Worm (Caenorhabditis elegans) whole organism, L1 larva: ENCODE results near the gene del-2.
A peak's percentile ranks its signal among the peaks of the same experiment; 100 is the strongest.

ENCODE experiments used
- C34B4.2 ChIP-seq: sonication (generic microtip); optimal IDR thresholded peaks from 2 replicates; lab custom pipeline; 2017; ENCODE audit warnings: mild to moderate bottlenecking, missing genetic modification characterization, missing compliant biosample characterization
- F16B12.6 ChIP-seq: fragments of 150-350 bp; optimal IDR thresholded peaks from 2 replicates; lab custom pipeline; 2014; ENCODE audit warnings: missing biosample characterization, missing genetic modification characterization
- Y116A8C.19 ChIP-seq: sonication (generic microtip); optimal IDR thresholded peaks from 2 replicates; lab custom pipeline; 2016; ENCODE audit warnings: missing compliant biosample characterization, missing genetic modification characterization, borderline replicate concordance
- aha-1 ChIP-seq: fragments of 150-350 bp; optimal IDR thresholded peaks from 2 replicates; lab custom pipeline; 2014; ENCODE audit warnings: missing biosample characterization, missing genetic modification characterization
- alr-1 ChIP-seq: fragments of 200-800 bp; sonication (Bioruptor generic); optimal IDR thresholded peaks from 2 replicates; lab custom pipeline; 2018; ENCODE audit warnings: borderline replicate concordance, mild to moderate bottlenecking, missing genetic modification characterization, missing compliant biosample characterization
- aly-2 ChIP-seq: fragments of 150-350 bp; optimal IDR thresholded peaks from 2 replicates; lab custom pipeline; 2014; ENCODE audit warnings: missing biosample characterization, missing genetic modification characterization
- ceh-8 ChIP-seq: fragments of 200-800 bp; sonication (Bioruptor generic); optimal IDR thresholded peaks from 2 replicates; lab custom pipeline; 2018; ENCODE audit warnings: mild to moderate bottlenecking, missing genetic modification characterization, moderate library complexity, missing compliant biosample characterization
- dsc-1 ChIP-seq: sonication (generic microtip); optimal IDR thresholded peaks from 2 replicates; lab custom pipeline; 2016; ENCODE audit warnings: mild to moderate bottlenecking, missing genetic modification characterization, missing compliant biosample characterization
- efl-1 ChIP-seq, 4 experiments: fragments of 150-350 bp; optimal IDR thresholded peaks in 3 of 4; peaks in 1 of 4; 1 replicate in 1 of 4; 2 replicates in 3 of 4; lab custom pipeline; 2014; ENCODE audit warnings: missing biosample characterization in 2 of 4, missing genetic modification characterization in 2 of 4, missing genetic modification reagents in 2 of 4
- egl-27 ChIP-seq, 2 experiments: fragments of 150-350 bp in 1 of 2; sonication (generic microtip); optimal IDR thresholded peaks; 3 replicates each; lab custom pipeline; 2017 to 2018; ENCODE audit warnings: missing biosample characterization in 2 of 2, missing genetic modification characterization in 2 of 2, missing genetic modification reagents in 2 of 2
- elt-2 ChIP-seq: sonication (generic microtip); optimal IDR thresholded peaks from 2 replicates; lab custom pipeline; 2016; ENCODE audit warnings: missing genetic modification characterization, mild to moderate bottlenecking, inconsistent platforms, missing compliant biosample characterization, missing genetic modification reagents
- ets-5 ChIP-seq: fragments of 200-800 bp; sonication (Bioruptor generic); IDR thresholded peaks from 2 replicates; pipeline ENCODE4 v1.3.6; 2022; ENCODE audit warnings: missing genetic modification characterization, missing compliant biosample characterization
- fkh-10 ChIP-seq: sonication (generic microtip); optimal IDR thresholded peaks from 2 replicates; lab custom pipeline; 2017; ENCODE audit warnings: missing biosample characterization, missing genetic modification reagents, missing genetic modification characterization
- fkh-8 ChIP-seq: sonication (generic microtip); optimal IDR thresholded peaks from 2 replicates; lab custom pipeline; 2016; ENCODE audit warnings: mild to moderate bottlenecking, missing genetic modification characterization, missing compliant biosample characterization
- fos-1 ChIP-seq: fragments of 150-350 bp; optimal IDR thresholded peaks from 2 replicates; lab custom pipeline; 2014; ENCODE audit warnings: missing biosample characterization, missing genetic modification characterization
- hlh-4 ChIP-seq: sonication (generic microtip); optimal IDR thresholded peaks from 2 replicates; lab custom pipeline; 2016; ENCODE audit warnings: mild to moderate bottlenecking, missing genetic modification characterization, missing compliant biosample characterization
- hpl-2 ChIP-seq: fragments of 150-350 bp; optimal IDR thresholded peaks from 2 replicates; lab custom pipeline; 2014; ENCODE audit warnings: missing biosample characterization, missing genetic modification reagents, missing genetic modification characterization
- isw-1 ChIP-seq: fragments of 200-800 bp; sonication (Bioruptor generic); IDR thresholded peaks from 2 replicates; pipeline ENCODE4 v1.3.6; 2022; ENCODE audit warnings: missing genetic modification characterization, missing compliant biosample characterization
- lin-13 ChIP-seq: fragments of 150-350 bp; optimal IDR thresholded peaks from 2 replicates; lab custom pipeline; 2014; ENCODE audit warnings: missing biosample characterization, missing genetic modification reagents, missing genetic modification characterization
- lin-15B ChIP-seq: fragments of 150-350 bp; sonication (generic microtip); optimal IDR thresholded peaks from 3 replicates; lab custom pipeline; 2014; ENCODE audit warnings: missing biosample characterization, missing genetic modification characterization
- lir-3 ChIP-seq: sonication (generic microtip); optimal IDR thresholded peaks from 2 replicates; lab custom pipeline; 2016; ENCODE audit warnings: mild to moderate bottlenecking, missing genetic modification characterization, moderate library complexity, missing compliant biosample characterization; ENCODE audit not compliant: poor library complexity
- lsy-2 ChIP-seq, 2 experiments: fragments of 150-350 bp; optimal IDR thresholded peaks; 2 replicates each; lab custom pipeline; 2014; ENCODE audit warnings: missing biosample characterization in 2 of 2, missing genetic modification characterization in 2 of 2
- mab-9 ChIP-seq: fragments of 200-800 bp; sonication (Bioruptor generic); IDR thresholded peaks from 2 replicates; pipeline ENCODE4 v1.3.6; 2022; ENCODE audit warnings: missing genetic modification reagents, missing genetic modification characterization, missing compliant biosample characterization
- nhr-20 ChIP-seq: sonication (generic microtip); optimal IDR thresholded peaks from 2 replicates; lab custom pipeline; 2016; ENCODE audit warnings: mild to moderate bottlenecking, missing genetic modification characterization, missing compliant biosample characterization
- nhr-237 ChIP-seq: fragments of 150-350 bp; optimal IDR thresholded peaks from 2 replicates; lab custom pipeline; 2014; ENCODE audit warnings: missing biosample characterization, missing genetic modification characterization
- nhr-47 ChIP-seq: sonication (generic microtip); optimal IDR thresholded peaks from 2 replicates; lab custom pipeline; 2016; ENCODE audit warnings: mild to moderate bottlenecking, missing genetic modification characterization, moderate library complexity, missing compliant biosample characterization
- nhr-71 ChIP-seq: sonication (generic microtip); optimal IDR thresholded peaks from 2 replicates; lab custom pipeline; 2016; ENCODE audit warnings: mild to moderate bottlenecking, missing genetic modification characterization, moderate library complexity, missing compliant biosample characterization
- nhr-76 ChIP-seq: sonication (generic microtip); optimal IDR thresholded peaks from 2 replicates; lab custom pipeline; 2017; ENCODE audit warnings: missing biosample characterization, missing genetic modification characterization
- nhr-84 ChIP-seq: sonication (generic microtip); optimal IDR thresholded peaks from 2 replicates; lab custom pipeline; 2017; ENCODE audit warnings: missing biosample characterization, missing genetic modification characterization
- nhr-85 ChIP-seq: sonication (generic microtip); peaks from one replicate; lab custom pipeline; 2016; ENCODE audit warnings: missing genetic modification characterization, inconsistent platforms, missing compliant biosample characterization
- nhr-90 ChIP-seq: sonication (generic microtip); optimal IDR thresholded peaks from 2 replicates; lab custom pipeline; 2016; ENCODE audit warnings: mild to moderate bottlenecking, missing genetic modification characterization, missing compliant biosample characterization; ENCODE audit not compliant: poor library complexity
- pag-3 ChIP-seq: sonication (generic microtip); optimal IDR thresholded peaks from 2 replicates; lab custom pipeline; 2017; ENCODE audit warnings: missing genetic modification characterization, mild to moderate bottlenecking, missing compliant biosample characterization, antibody characterized with exemption, borderline replicate concordance; ENCODE audit not compliant: insufficient read depth
- pax-3 ChIP-seq: fragments of 200-800 bp; sonication (Bioruptor generic); optimal IDR thresholded peaks from 2 replicates; lab custom pipeline; 2018; ENCODE audit warnings: mild to moderate bottlenecking, missing genetic modification characterization, moderate library complexity, missing compliant biosample characterization
- pqm-1 ChIP-seq: sonication (generic microtip); optimal IDR thresholded peaks from 3 replicates; lab custom pipeline; 2017; ENCODE audit warnings: missing biosample characterization, missing genetic modification characterization
- skn-1 ChIP-seq: fragments of 150-350 bp; optimal IDR thresholded peaks from 2 replicates; lab custom pipeline; 2014; ENCODE audit warnings: missing biosample characterization, missing genetic modification characterization
- snpc-4 ChIP-seq: fragments of 150-350 bp; optimal IDR thresholded peaks from 2 replicates; lab custom pipeline; 2014; ENCODE audit warnings: missing biosample characterization, missing genetic modification characterization
- snu-23 ChIP-seq: sonication (generic microtip); optimal IDR thresholded peaks from 2 replicates; lab custom pipeline; 2016; ENCODE audit warnings: missing genetic modification characterization, missing compliant biosample characterization
- sptf-1 ChIP-seq: fragments of 150-350 bp; optimal IDR thresholded peaks from 2 replicates; lab custom pipeline; 2014; ENCODE audit warnings: missing biosample characterization, missing genetic modification characterization
- tbx-2 ChIP-seq: sonication (generic microtip); optimal IDR thresholded peaks from 2 replicates; lab custom pipeline; 2016; ENCODE audit warnings: missing genetic modification characterization, missing compliant biosample characterization
- tlp-1 ChIP-seq: fragments of 150-350 bp; optimal IDR thresholded peaks from 2 replicates; lab custom pipeline; 2014; ENCODE audit warnings: missing biosample characterization, missing genetic modification characterization
- unc-130 ChIP-seq: fragments of 150-350 bp; optimal IDR thresholded peaks from 2 replicates; lab custom pipeline; 2017; ENCODE audit warnings: missing biosample characterization, missing genetic modification characterization, inconsistent platforms
- unc-30 ChIP-seq: sonication (generic microtip); optimal IDR thresholded peaks from 2 replicates; lab custom pipeline; 2017; ENCODE audit warnings: missing biosample characterization, missing genetic modification characterization
- unc-62 ChIP-seq: fragments of 150-350 bp; optimal IDR thresholded peaks from 2 replicates; lab custom pipeline; 2014; ENCODE audit warnings: missing biosample characterization, missing genetic modification reagents, missing genetic modification characterization
- unc-86 ChIP-seq: sonication (generic microtip); optimal IDR thresholded peaks from 2 replicates; lab custom pipeline; 2016; ENCODE audit warnings: missing genetic modification characterization, missing compliant biosample characterization
- unc-98 ChIP-seq: fragments of 200-800 bp; sonication (Bioruptor generic); IDR thresholded peaks from 2 replicates; pipeline ENCODE4 v1.3.6; 2022; ENCODE audit warnings: missing genetic modification characterization, missing compliant biosample characterization
- vab-15 ChIP-seq: sonication (generic microtip); optimal IDR thresholded peaks from 2 replicates; lab custom pipeline; 2017; ENCODE audit warnings: missing genotype, mild to moderate bottlenecking, missing genetic modification characterization, missing compliant biosample characterization
- xbp-1 ChIP-seq: sonication (generic microtip); optimal IDR thresholded peaks from 2 replicates; lab custom pipeline; 2016; ENCODE audit warnings: missing genetic modification characterization, missing compliant biosample characterization
- zip-4 ChIP-seq: fragments of 200-800 bp; sonication (Bioruptor generic); optimal IDR thresholded peaks from 2 replicates; lab custom pipeline; 2018; ENCODE audit warnings: mild to moderate bottlenecking, missing genetic modification characterization, moderate library complexity, missing compliant biosample characterization
- ztf-4 ChIP-seq: fragments of 150-350 bp; optimal IDR thresholded peaks from 2 replicates; lab custom pipeline; 2014; ENCODE audit warnings: missing biosample characterization, missing genetic modification characterization

del-2 gene

ce11 chrIV:9651234-9651633 lies 9.4 kb upstream of the del-2 start, which contains the start of gene chca-1:
TSS of gene chca-1 (plus strand) at chrIV:9651394.
- TF ChIP-seq fkh-10 (GFP tag; lab: Kevin White, UChicago): no peak
- no peak for TF ChIP-seq pqm-1
- peak; percentile 94 for TF ChIP-seq elt-2
- no peak for TF ChIP-seq unc-30
- no peak for TF ChIP-seq ets-5
- no peak for TF ChIP-seq lin-13 (GFP tag; lab: Kevin White, UChicago)
- no peak for TF ChIP-seq sptf-1 (tag; lab: Kevin White, UChicago)
- no peak for TF ChIP-seq lin-15B (tag; lab: Kevin White, UChicago)
- TF ChIP-seq nhr-71 (tag; lab: Kevin White, UChicago): peak; percentile 36
- TF ChIP-seq tlp-1 (tag; lab: Kevin White, UChicago): peak; percentile 79
- TF ChIP-seq zip-4: no peak
- TF ChIP-seq fkh-8 (tag; lab: Kevin White, UChicago): no peak
- no peak for TF ChIP-seq unc-86 (tag; lab: Kevin White, UChicago)
- no peak for TF ChIP-seq alr-1 (tag; lab: Kevin White, UChicago)
- no peak for TF ChIP-seq F16B12.6 (tag; lab: Kevin White, UChicago)
- TF ChIP-seq nhr-20 (tag; lab: Kevin White, UChicago): peak; percentile 2
- TF ChIP-seq unc-130 (tag; lab: Kevin White, UChicago): no peak
- TF ChIP-seq dsc-1 (tag; lab: Kevin White, UChicago): no peak
- no peak for TF ChIP-seq snu-23 (GFP tag; lab: Kevin White, UChicago)
- peak; percentile 14 for TF ChIP-seq nhr-90
- no peak for TF ChIP-seq nhr-85 (tag; lab: Kevin White, UChicago)
- TF ChIP-seq nhr-47 (tag; lab: Kevin White, UChicago): no peak

- TF ChIP-seq lin-13 (GFP tag; lab: Kevin White, UChicago) (no peak), egl-27 (tag; optimal IDR thresholded peaks at IDR 0.05; lab: Kevin White, UChicago) (no peak), hpl-2 (no peak), isw-1 (no peak), lir-3 (no peak)
Measured at ce11 chrIV:9648682-9649081, 6.9 kb upstream of the del-2 start, which contains the start of gene srm-3. TSS of gene srm-3 (plus strand) at chrIV:9648982.

ce11 chrIV:9647789-9648361 lies 6.0 kb upstream of the del-2 start, which contains the start of gene amph-1:
TSS of gene amph-1 (minus strand) at chrIV:9647873.
- TF ChIP-seq vab-15 (tag; lab: Kevin White, UChicago) (no peak), skn-1 (tag; lab: Kevin White, UChicago) (peak; percentile 1), ceh-8 (GFP tag; lab: Kevin White, UChicago) (no peak), Y116A8C.19 (tag; lab: Kevin White, UChicago) (no peak), pax-3 (tag; lab: Kevin White, UChicago) (no peak), unc-130 (tag; lab: Kevin White, UChicago) (no peak), nhr-90 (no peak), unc-62 (GFP tag; lab: Kevin White, UChicago) (no peak), lsy-2 (tag; optimal IDR thresholded peaks at IDR 0.05; lab: Kevin White, UChicago) (peak; percentile 20 to 60), nhr-84 (tag; lab: Kevin White, UChicago) (no peak), aha-1 (tag; lab: Kevin White, UChicago) (no peak), ztf-4 (tag; lab: Kevin White, UChicago) (no peak), alr-1 (tag; lab: Kevin White, UChicago) (no peak), nhr-76 (tag; lab: Kevin White, UChicago) (no peak), aly-2 (tag; lab: Kevin White, UChicago) (no peak), tbx-2 (tag; lab: Kevin White, UChicago) (peak; percentile 15), snpc-4 (tag; lab: Kevin White, UChicago) (no peak), hlh-4 (tag; lab: Kevin White, UChicago) (no peak), elt-2 (no peak), snu-23 (GFP tag; lab: Kevin White, UChicago) (peak; percentile 58), xbp-1 (tag; lab: Kevin White, UChicago) (no peak), mab-9 (GFP tag; lab: Robert Waterston, UW) (no peak), unc-98 (GFP tag; lab: Robert Waterston, UW) (no peak), pag-3 (tag; lab: Kevin White, UChicago) (no peak), nhr-237 (tag; lab: Kevin White, UChicago) (no peak), nhr-85 (tag; lab: Kevin White, UChicago) (peak; percentile 57), pqm-1 (no peak), efl-1 (optimal IDR thresholded peaks at IDR 0.05; lab: Kevin White, UChicago) (peak; percentile 47 to 62), efl-1 (GFP tag; optimal IDR thresholded peaks at IDR 0.05 in 1 of 2; lab: Kevin White, UChicago) (no peak), fos-1 (tag; lab: Kevin White, UChicago) (no peak), C34B4.2 (no peak)
